Worm (Caenorhabditis elegans) whole organism, young adult: ENCODE data around the gene npr-22.

ENCODE experiments used
- D2030.7 ChIP-seq: fragments of 200-800 bp; sonication (Bioruptor generic); IDR thresholded peaks from 2 replicates; pipeline ENCODE4 v1.3.6; 2022; ENCODE audit warnings: missing genetic modification reagents, missing genetic modification characterization, missing compliant biosample characterization
- F33H1.4 ChIP-seq: fragments of 200-800 bp; sonication (Bioruptor generic); IDR thresholded peaks from 2 replicates; pipeline ENCODE4 v1.3.6; 2022; ENCODE audit warnings: missing genetic modification reagents, missing genetic modification characterization, missing compliant biosample characterization
- F49E8.2 ChIP-seq: sonication (generic microtip); optimal IDR thresholded peaks from 3 replicates; lab custom pipeline; 2017; ENCODE audit warnings: missing genetic modification characterization, mild to moderate bottlenecking, missing compliant biosample characterization, antibody characterized with exemption, moderate library complexity; ENCODE audit not compliant: insufficient read depth
- F52B5.7 ChIP-seq: sonication (generic microtip); optimal IDR thresholded peaks from 2 replicates; lab custom pipeline; 2016; ENCODE audit warnings: mild to moderate bottlenecking, missing genetic modification characterization, missing compliant biosample characterization
- K11D2.4 ChIP-seq: fragments of 200-800 bp; sonication (Bioruptor generic); IDR thresholded peaks from 2 replicates; pipeline ENCODE4 v1.3.6; 2022; ENCODE audit warnings: missing genetic modification reagents, missing genetic modification characterization, missing compliant biosample characterization
- T07F8.4 ChIP-seq: sonication (generic microtip); optimal IDR thresholded peaks from 2 replicates; lab custom pipeline; 2016; ENCODE audit warnings: mild to moderate bottlenecking, missing genetic modification characterization, moderate library complexity, missing compliant biosample characterization
- Y56A3A.18 ChIP-seq: fragments of 200-800 bp; sonication (Bioruptor generic); IDR thresholded peaks from 2 replicates; pipeline ENCODE4 v1.3.6; 2022; ENCODE audit warnings: missing genetic modification reagents, missing genetic modification characterization, missing compliant biosample characterization
- Y95B8A.8 ChIP-seq: fragments of 200-800 bp; sonication (Bioruptor generic); IDR thresholded peaks from 2 replicates; pipeline ENCODE4 v1.3.6; 2022; ENCODE audit warnings: missing genetic modification reagents, missing genetic modification characterization, missing compliant biosample characterization
- akir-1 ChIP-seq: fragments of 200-800 bp; sonication (Bioruptor generic); optimal IDR thresholded peaks from 2 replicates; lab custom pipeline; 2018; ENCODE audit warnings: mild to moderate bottlenecking, missing genetic modification characterization, moderate library complexity, missing compliant biosample characterization
- attf-3 ChIP-seq: fragments of 200-800 bp; sonication (Bioruptor generic); conservative IDR thresholded peaks from 2 replicates; pipeline ENCODE4 v1.3.6; 2022; ENCODE audit warnings: missing genetic modification reagents, missing genetic modification characterization, missing compliant biosample characterization
- bed-2 ChIP-seq: fragments of 200-800 bp; sonication (Bioruptor generic); IDR thresholded peaks from 2 replicates; pipeline ENCODE4 v1.3.6; 2022; ENCODE audit warnings: missing genetic modification reagents, missing genetic modification characterization, missing compliant biosample characterization
- ccch-3 ChIP-seq: fragments of 200-800 bp; sonication (Bioruptor generic); optimal IDR thresholded peaks from 2 replicates; lab custom pipeline; 2018; ENCODE audit warnings: mild to moderate bottlenecking, missing genetic modification characterization, missing compliant biosample characterization
- cebp-1 ChIP-seq, 2 experiments: fragments of 200-800 bp in 1 of 2; sonication (Bioruptor generic) in 1 of 2; sonication (generic microtip) in 1 of 2; IDR thresholded peaks in 1 of 2; optimal IDR thresholded peaks in 1 of 2; 2 replicates each; pipeline versions ENCODE4 v1.3.6 to Lab custom; 2017 to 2022; ENCODE audit warnings: missing compliant biosample characterization in 2 of 2, missing genetic modification characterization in 2 of 2, mild to moderate bottlenecking in 1 of 2, missing genetic modification reagents in 1 of 2, moderate library complexity in 1 of 2
- chd-7 ChIP-seq: sonication (generic microtip); optimal IDR thresholded peaks from 2 replicates; lab custom pipeline; 2016; ENCODE audit warnings: mild to moderate bottlenecking, missing genetic modification characterization, moderate library complexity, missing compliant biosample characterization
- ekl-4 ChIP-seq: fragments of 200-800 bp; sonication (Bioruptor generic); IDR thresholded peaks from 2 replicates; pipeline ENCODE4 v1.3.6; 2022; ENCODE audit warnings: missing genetic modification reagents, missing genetic modification characterization, missing compliant biosample characterization
- hlh-12 ChIP-seq: sonication (generic microtip); optimal IDR thresholded peaks from 2 replicates; lab custom pipeline; 2016; ENCODE audit warnings: missing genetic modification characterization, missing compliant biosample characterization
- hmg-1.2 ChIP-seq: fragments of 200-800 bp; sonication (Bioruptor generic); IDR thresholded peaks from 2 replicates; pipeline ENCODE4 v1.3.6; 2022; ENCODE audit warnings: missing genetic modification reagents, missing genetic modification characterization, missing compliant biosample characterization
- lin-26 ChIP-seq: fragments of 200-800 bp; sonication (Bioruptor generic); IDR thresholded peaks from 2 replicates; pipeline ENCODE4 v1.3.6; 2022; ENCODE audit warnings: missing genetic modification reagents, missing genetic modification characterization, missing compliant biosample characterization
- lin-35 ChIP-seq, 3 experiments: fragments of 150-350 bp in 2 of 3; sonication (generic microtip) in 1 of 3; optimal IDR thresholded peaks; 2 replicates each; lab custom pipeline; 2014 to 2018; ENCODE audit warnings: missing biosample characterization in 3 of 3, missing genetic modification characterization in 3 of 3, missing genetic modification reagents in 3 of 3
- lin-40 ChIP-seq: sonication (generic microtip); optimal IDR thresholded peaks from 2 replicates; lab custom pipeline; 2016; ENCODE audit warnings: missing genetic modification characterization, mild to moderate bottlenecking, missing compliant biosample characterization, missing genotype, missing genetic modification reagents
- lin-54 ChIP-seq: fragments of 200-800 bp; sonication (Bioruptor generic); optimal IDR thresholded peaks from 2 replicates; lab custom pipeline; 2018; ENCODE audit warnings: mild to moderate bottlenecking, missing genetic modification characterization, missing compliant biosample characterization
- lsl-1 ChIP-seq: fragments of 200-800 bp; sonication (Bioruptor generic); optimal IDR thresholded peaks from 2 replicates; lab custom pipeline; 2018; ENCODE audit warnings: mild to moderate bottlenecking, missing genetic modification characterization, moderate library complexity, missing compliant biosample characterization
- madf-6 ChIP-seq: fragments of 200-800 bp; sonication (Bioruptor generic); IDR thresholded peaks from 2 replicates; pipeline ENCODE4 v1.3.6; 2022; ENCODE audit warnings: missing genetic modification reagents, missing genetic modification characterization, missing compliant biosample characterization
- mxl-1 ChIP-seq: sonication (generic microtip); optimal IDR thresholded peaks from 2 replicates; lab custom pipeline; 2016; ENCODE audit warnings: missing genetic modification characterization, missing compliant biosample characterization
- nfya-1 ChIP-seq: sonication (generic microtip); optimal IDR thresholded peaks from 2 replicates; lab custom pipeline; 2017; ENCODE audit warnings: antibody characterized with exemption, missing compliant biosample characterization, missing genetic modification characterization, borderline replicate concordance; ENCODE audit not compliant: insufficient read depth
- nfya-2 ChIP-seq: fragments of 200-800 bp; sonication (Bioruptor generic); IDR thresholded peaks from 2 replicates; pipeline ENCODE4 v1.3.6; 2022; ENCODE audit warnings: missing genetic modification reagents, missing genetic modification characterization, missing compliant biosample characterization
- nhr-27 ChIP-seq: fragments of 200-800 bp; sonication (Bioruptor generic); optimal IDR thresholded peaks from 2 replicates; lab custom pipeline; 2018; ENCODE audit warnings: mild to moderate bottlenecking, missing genetic modification characterization, moderate library complexity, missing compliant biosample characterization
- nhr-80 ChIP-seq: sonication (generic microtip); optimal IDR thresholded peaks from 2 replicates; lab custom pipeline; 2016; ENCODE audit warnings: missing genetic modification characterization, missing compliant biosample characterization
- rpc-1 ChIP-seq, 2 experiments: fragments of 150-350 bp in 1 of 2; sonication (generic microtip) in 1 of 2; optimal IDR thresholded peaks; 2 replicates each; lab custom pipeline; 2014 to 2018; ENCODE audit warnings: missing biosample characterization in 1 of 2, missing genetic modification characterization in 1 of 2, missing genetic modification reagents in 1 of 2, missing genotype in 1 of 2
- snpc-1.1 ChIP-seq: sonication (generic microtip); optimal IDR thresholded peaks from 2 replicates; lab custom pipeline; 2017; ENCODE audit warnings: missing genetic modification characterization, mild to moderate bottlenecking, missing compliant biosample characterization, antibody characterized with exemption, moderate library complexity, missing genotype, missing genetic modification reagents; ENCODE audit not compliant: insufficient read depth
- snpc-4 ChIP-seq, 5 experiments: fragments of 150-350 bp in 1 of 5; sonication (generic microtip) in 4 of 5; optimal IDR thresholded peaks; 2 replicates each; lab custom pipeline; 2014 to 2018; ENCODE audit warnings: missing genetic modification characterization in 5 of 5, missing biosample characterization in 3 of 5, antibody characterized with exemption in 2 of 5, mild to moderate bottlenecking in 2 of 5, missing compliant biosample characterization in 2 of 5, missing genotype in 2 of 5, moderate library complexity in 2 of 5, missing genetic modification reagents in 1 of 5
- ztf-22 ChIP-seq: fragments of 200-800 bp; sonication (Bioruptor generic); optimal IDR thresholded peaks from 2 replicates; lab custom pipeline; 2018; ENCODE audit warnings: mild to moderate bottlenecking, missing genetic modification characterization, moderate library complexity, missing compliant biosample characterization
- ztf-25 ChIP-seq: fragments of 200-800 bp; sonication (Bioruptor generic); IDR thresholded peaks from 2 replicates; pipeline ENCODE4 v1.3.6; 2022; ENCODE audit warnings: missing genetic modification reagents, missing genetic modification characterization, missing compliant biosample characterization
- ztf-28 ChIP-seq: fragments of 200-800 bp; sonication (Bioruptor generic); IDR thresholded peaks from 2 replicates; pipeline ENCODE4 v1.3.6; 2022; ENCODE audit warnings: missing genetic modification reagents, missing genetic modification characterization, missing compliant biosample characterization
- ztf-6 ChIP-seq: fragments of 200-800 bp; sonication (Bioruptor generic); IDR thresholded peaks from 2 replicates; pipeline ENCODE4 v1.3.6; 2022; ENCODE audit warnings: missing genetic modification reagents, missing genetic modification characterization, missing compliant biosample characterization

npr-22 gene

DNA sequence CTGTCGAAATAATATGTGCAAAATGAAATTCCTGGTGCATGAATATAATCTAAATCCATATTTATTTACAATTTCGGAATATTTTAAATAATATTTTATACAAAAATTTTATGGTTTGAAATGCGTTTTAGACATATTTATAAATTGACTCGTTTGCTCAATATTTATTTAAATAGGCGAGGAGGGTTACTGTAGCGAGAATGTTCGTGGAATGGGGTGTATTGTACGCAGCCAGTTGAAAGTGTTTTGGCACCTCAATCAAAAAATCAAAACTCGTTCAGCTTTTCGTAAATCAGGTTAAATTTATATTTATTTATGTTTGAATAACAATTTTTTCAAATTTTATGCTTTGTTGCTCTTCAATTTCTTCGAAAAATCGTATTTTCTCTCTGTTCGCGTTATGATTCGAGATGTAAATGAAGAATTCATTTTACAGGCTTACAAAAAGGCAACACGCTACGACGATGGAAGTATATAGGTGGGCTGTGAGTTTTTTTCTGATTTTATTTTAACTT is 20.5 kb upstream of the npr-22 start, which contains the start of gene hyl-1:
hyl-1 (plus strand) TSS at position 465 of the 515 bp plus-strand sequence.
- TF ChIP-seq ztf-22 (GFP tag; lab: Kevin White, UChicago) = no peak
- TF ChIP-seq snpc-1.1 (tag; lab: Kevin White, UChicago) = no peak
- 0 out of 2 replicates have a peak, but pooled peaks have one; percentile 6 for TF ChIP-seq hmg-1.2 (GFP tag; lab: Robert Waterston, UW)
- peak in 1 of 3 experiments; percentile 15 for TF ChIP-seq lin-35 (GFP tag; optimal IDR thresholded peaks at IDR 0.05; lab: Kevin White, UChicago)
- no peak for TF ChIP-seq Y56A3A.18 (GFP tag; lab: Robert Waterston, UW)
- no peak for TF ChIP-seq K11D2.4 (GFP tag; lab: Robert Waterston, UW)
- TF ChIP-seq lin-26 (GFP tag; lab: Robert Waterston, UW) = no peak
- TF ChIP-seq ztf-28 = no peak
- TF ChIP-seq mxl-1 = no peak
- TF ChIP-seq rpc-1 (optimal IDR thresholded peaks at IDR 0.05; lab: Kevin White, UChicago) = no peak
- TF ChIP-seq rpc-1 (tag; optimal IDR thresholded peaks at IDR 0.05; lab: Kevin White, UChicago) = no peak
- TF ChIP-seq F33H1.4 (GFP tag; lab: Robert Waterston, UW) = 0 out of 2 replicates have a peak, but pooled peaks have one; percentile 9
- TF ChIP-seq T07F8.4 = no peak
- TF ChIP-seq nfya-1 = no peak
- no peak for TF ChIP-seq lin-40
- no peak for TF ChIP-seq D2030.7 (GFP tag; lab: Robert Waterston, UW)
- peak; percentile 35; the same call in 1 of the 2 replicates for TF ChIP-seq madf-6
- no peak for TF ChIP-seq attf-3 (GFP tag; lab: Robert Waterston, UW)
- TF ChIP-seq nhr-80 (tag; lab: Kevin White, UChicago) = no peak
- TF ChIP-seq F49E8.2 (tag; lab: Kevin White, UChicago) = no peak
- no peak for TF ChIP-seq Y95B8A.8 (GFP tag; lab: Robert Waterston, UW)
- peak; percentile 71 for TF ChIP-seq lsl-1 (GFP tag; lab: Kevin White, UChicago)
- no peak for TF ChIP-seq bed-2 (GFP tag; lab: Robert Waterston, UW)
- no peak for TF ChIP-seq hlh-12 (tag; lab: Kevin White, UChicago)
- peak; percentile 54 for TF ChIP-seq lin-54 (GFP tag; lab: Kevin White, UChicago)
- no peak for TF ChIP-seq ekl-4 (GFP tag; lab: Robert Waterston, UW)

ce11 chrIV:8539645-8540044 is 19.6 kb upstream of the npr-22 start:
- TF ChIP-seq ccch-3 (GFP tag; lab: Kevin White, UChicago) = no peak
- TF ChIP-seq nfya-2 = no peak
- TF ChIP-seq ztf-6 (GFP tag; lab: Robert Waterston, UW) = no peak
- TF ChIP-seq snpc-4 (GFP tag; optimal IDR thresholded peaks at IDR 0.05; lab: Kevin White, UChicago) = no peak
- TF ChIP-seq snpc-4 (tag; optimal IDR thresholded peaks at IDR 0.05; lab: Kevin White, UChicago) = no peak
- TF ChIP-seq akir-1 (GFP tag; lab: Kevin White, UChicago) = no peak
- peak; percentile 44 for TF ChIP-seq nhr-80 (tag; lab: Kevin White, UChicago)
- TF ChIP-seq lin-26 (GFP tag; lab: Robert Waterston, UW) = no peak
- no peak for TF ChIP-seq chd-7 (tag; lab: Kevin White, UChicago)
- TF ChIP-seq F52B5.7 (tag; lab: Kevin White, UChicago) = no peak
- no peak for TF ChIP-seq nhr-27 (tag; lab: Kevin White, UChicago)
- no peak for TF ChIP-seq ztf-25
- no peak; the same call in 1 of the 2 replicates for TF ChIP-seq cebp-1 (GFP tag; IDR thresholded peaks at IDR 0.05; lab: Robert Waterston, UW)
- peak; percentile 26 for TF ChIP-seq cebp-1 (tag; optimal IDR thresholded peaks at IDR 0.05; lab: Kevin White, UChicago)
